Worm (Caenorhabditis elegans) whole organism, early embryonic: ENCODE results near the gene F07F6.2.

Experiments
- B0310.2 ChIP-seq: sonication (generic microtip); optimal IDR thresholded peaks from 2 replicates; lab custom pipeline; 2016; ENCODE audit warnings: mild to moderate bottlenecking, missing genetic modification characterization, missing compliant biosample characterization
- ama-1 ChIP-seq: fragments of 150-350 bp; optimal IDR thresholded peaks from 2 replicates; lab custom pipeline; 2014
- ceh-36 ChIP-seq: sonication (generic microtip); optimal IDR thresholded peaks from 2 replicates; lab custom pipeline; 2016; ENCODE audit warnings: missing genetic modification characterization, inconsistent platforms, missing compliant biosample characterization
- ets-7 ChIP-seq: sonication (generic microtip); optimal IDR thresholded peaks from 2 replicates; lab custom pipeline; 2016; ENCODE audit warnings: missing genotype, missing genetic modification characterization, missing compliant biosample characterization
- hmbx-1 ChIP-seq: sonication (generic microtip); optimal IDR thresholded peaks from 2 replicates; lab custom pipeline; 2016; ENCODE audit warnings: mild to moderate bottlenecking, missing genetic modification characterization, missing compliant biosample characterization
- hmg-4 ChIP-seq: fragments of 200-800 bp; sonication (Bioruptor generic); optimal IDR thresholded peaks from 2 replicates; lab custom pipeline; 2018; ENCODE audit warnings: mild to moderate bottlenecking, missing genetic modification characterization, missing compliant biosample characterization
- scrt-1 ChIP-seq: fragments of 200-800 bp; sonication (Bioruptor generic); IDR thresholded peaks from 2 replicates; pipeline ENCODE4 v1.3.6; 2022; ENCODE audit warnings: missing genetic modification characterization, missing compliant biosample characterization
- sea-1 ChIP-seq: fragments of 200-800 bp; sonication (Bioruptor generic); conservative IDR thresholded peaks from 2 replicates; pipeline ENCODE4 v1.3.6; 2022; ENCODE audit warnings: missing genetic modification characterization, missing compliant biosample characterization
- tbx-11 ChIP-seq: fragments of 200-800 bp; sonication (Bioruptor generic); IDR thresholded peaks from 2 replicates; pipeline ENCODE4 v1.3.6; 2022; ENCODE audit warnings: missing genetic modification characterization, missing compliant biosample characterization
- tra-4 ChIP-seq: sonication (generic microtip); optimal IDR thresholded peaks from 2 replicates; lab custom pipeline; 2017; ENCODE audit warnings: missing genetic modification characterization, missing compliant biosample characterization

DNA sequence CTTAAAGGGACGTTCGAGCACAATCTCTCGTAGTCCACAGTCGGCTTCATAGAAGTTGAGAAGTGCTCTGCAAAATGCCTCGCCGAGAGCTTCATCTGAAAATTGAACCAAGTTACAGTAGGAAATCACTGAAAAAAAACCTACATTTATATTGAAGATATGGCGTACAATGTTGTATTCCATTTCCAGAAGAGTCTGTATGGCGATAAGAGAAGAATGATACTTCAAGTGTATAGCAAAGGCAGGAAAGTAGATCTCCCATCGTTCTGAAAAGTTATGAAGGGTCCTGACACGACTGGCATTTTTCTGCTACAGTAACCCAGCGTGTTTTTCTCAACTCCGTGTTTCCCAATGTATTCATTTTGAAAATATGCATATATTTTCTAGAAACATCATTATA is 45.7 kb upstream of the F07F6.2 start:
- TF ChIP-seq ama-1: no peak
- no peak for TF ChIP-seq sea-1
- TF ChIP-seq ets-7 (tag; lab: Kevin White, UChicago): no peak
- no peak for TF ChIP-seq ceh-36 (tag; lab: Kevin White, UChicago)
- TF ChIP-seq B0310.2 (tag; lab: Kevin White, UChicago): no peak
- no peak for TF ChIP-seq hmbx-1 (tag; lab: Kevin White, UChicago)
- TF ChIP-seq scrt-1 (GFP tag; lab: Robert Waterston, UW): no peak
- TF ChIP-seq tbx-11 (GFP tag; lab: Robert Waterston, UW): no peak
- TF ChIP-seq tra-4 (tag; lab: Kevin White, UChicago): no peak
- no peak for TF ChIP-seq hmg-4 (GFP tag; lab: Kevin White, UChicago)
